Fruit fly (Drosophila melanogaster) whole organism, embryonic: Measurements from ENCODE around the gene CROT.

ENCODE experiments used
- Abd-B ChIP-seq: fragments of 200-800 bp; sonication (Bioruptor generic); optimal IDR thresholded peaks from 2 replicates; lab custom pipeline; 2018; ENCODE audit warnings: missing biosample characterization, mild to moderate bottlenecking, missing genetic modification characterization, moderate library complexity
- CG10366 ChIP-seq: fragments of 200-800 bp; sonication (Bioruptor generic); IDR thresholded peaks from 2 replicates; pipeline ENCODE4 v1.3.6; 2022; ENCODE audit warnings: missing biosample characterization, missing genetic modification characterization
- CG11398 ChIP-seq: fragments of 200-800 bp; sonication (Bioruptor generic); optimal IDR thresholded peaks from 2 replicates; lab custom pipeline; 2016; ENCODE audit warnings: missing biosample characterization, missing genetic modification characterization
- CG12104 ChIP-seq: fragments of 200-800 bp; sonication (Bioruptor generic); optimal IDR thresholded peaks from 3 replicates; lab custom pipeline; 2016; ENCODE audit warnings: missing biosample characterization, missing genetic modification characterization
- CG14014 ChIP-seq: fragments of 200-800 bp; sonication (Bioruptor generic); IDR thresholded peaks from 2 replicates; pipeline ENCODE4 v1.3.6; 2022; ENCODE audit warnings: missing biosample characterization, missing genetic modification characterization
- CG14710 ChIP-seq: fragments of 200-800 bp; sonication (Bioruptor generic); optimal IDR thresholded peaks from 3 replicates; lab custom pipeline; 2019; ENCODE audit warnings: missing biosample characterization, mild to moderate bottlenecking, missing genetic modification characterization, moderate library complexity
- CG15696 ChIP-seq: fragments of 200-800 bp; sonication (Bioruptor generic); optimal IDR thresholded peaks from 2 replicates; lab custom pipeline; 2019; ENCODE audit warnings: missing biosample characterization, mild to moderate bottlenecking, missing genetic modification characterization, moderate library complexity
- CG16813 ChIP-seq: fragments of 200-800 bp; sonication (Bioruptor generic); IDR thresholded peaks from 3 replicates; pipeline ENCODE4 v1.3.6; 2022; ENCODE audit warnings: missing biosample characterization, missing genetic modification characterization; ENCODE audit not compliant: partially characterized antibody
- CG17328 ChIP-seq: fragments of 200-800 bp; sonication (Bioruptor generic); IDR thresholded peaks from 2 replicates; pipeline ENCODE4 v1.3.6; 2022; ENCODE audit warnings: missing biosample characterization, missing genetic modification characterization
- CG18262 ChIP-seq: fragments of 200-800 bp; optimal IDR thresholded peaks from 3 replicates; lab custom pipeline; 2019; ENCODE audit warnings: missing biosample characterization, mild to moderate bottlenecking, missing genetic modification characterization, moderate library complexity
- CG18599 ChIP-seq: fragments of 200-800 bp; sonication (Bioruptor generic); optimal IDR thresholded peaks from 3 replicates; lab custom pipeline; 2017; ENCODE audit warnings: missing biosample characterization, missing genetic modification characterization, mild to moderate bottlenecking, moderate library complexity, missing genetic modification reagents
- CG2129 ChIP-seq: fragments of 200-800 bp; sonication (Bioruptor generic); IDR thresholded peaks from 2 replicates; pipeline ENCODE4 v1.3.6; 2022; ENCODE audit warnings: missing biosample characterization, missing genetic modification characterization; ENCODE audit not compliant: partially characterized antibody
- CG33557 ChIP-seq: fragments of 200-800 bp; sonication (Bioruptor generic); optimal IDR thresholded peaks from 2 replicates; lab custom pipeline; 2019; ENCODE audit warnings: missing biosample characterization, mild to moderate bottlenecking, missing genetic modification characterization, moderate library complexity
- CG3838 ChIP-seq: fragments of 200-800 bp; sonication (Bioruptor generic); optimal IDR thresholded peaks from 3 replicates; lab custom pipeline; 2016; ENCODE audit warnings: missing biosample characterization, missing genetic modification characterization
- CG9932 ChIP-seq: fragments of 200-800 bp; sonication (Bioruptor generic); IDR thresholded peaks from 2 replicates; pipeline ENCODE4 v1.3.6; 2022; ENCODE audit warnings: missing biosample characterization, missing genetic modification characterization
- CoRest ChIP-seq: fragments of 200-800 bp; sonication (Bioruptor generic); optimal IDR thresholded peaks from 3 replicates; lab custom pipeline; 2018; ENCODE audit warnings: missing biosample characterization, mild to moderate bottlenecking, missing genetic modification characterization, moderate library complexity
- Dbx ChIP-seq: fragments of 200-800 bp; sonication (Bioruptor generic); IDR thresholded peaks from 3 replicates; pipeline ENCODE4 v1.3.6; 2022; ENCODE audit warnings: missing biosample characterization, missing genetic modification characterization
- Dek ChIP-seq: fragments of 200-800 bp; sonication (Bioruptor generic); optimal IDR thresholded peaks from 3 replicates; lab custom pipeline; 2019; ENCODE audit warnings: missing biosample characterization, mild to moderate bottlenecking, missing genetic modification characterization, moderate library complexity
- E2f2 ChIP-seq: fragments of 200-800 bp; sonication (Bioruptor generic); IDR thresholded peaks from 2 replicates; pipeline ENCODE4 v1.3.6; 2022; ENCODE audit warnings: missing biosample characterization, missing genetic modification characterization
- HHEX ChIP-seq: fragments of 200-800 bp; sonication (Bioruptor generic); optimal IDR thresholded peaks from 3 replicates; lab custom pipeline; 2017; ENCODE audit warnings: missing biosample characterization, mild to moderate bottlenecking, missing genetic modification characterization, missing genetic modification reagents
- Hr3 ChIP-seq: fragments of 200-800 bp; sonication (Bioruptor generic); optimal IDR thresholded peaks from 3 replicates; lab custom pipeline; 2016; ENCODE audit warnings: missing biosample characterization, missing genetic modification characterization
- Max ChIP-seq: fragments of 200-800 bp; sonication (Bioruptor generic); optimal IDR thresholded peaks from 2 replicates; lab custom pipeline; 2016; ENCODE audit warnings: missing biosample characterization, mild to moderate bottlenecking, missing genetic modification characterization
- Myb ChIP-seq: fragments of 200-800 bp; sonication (Bioruptor generic); optimal IDR thresholded peaks from 2 replicates; lab custom pipeline; 2016; ENCODE audit warnings: missing biosample characterization, missing genetic modification characterization
- NC2β ChIP-seq: fragments of 200-800 bp; sonication (Bioruptor generic); optimal IDR thresholded peaks from 2 replicates; lab custom pipeline; 2016; ENCODE audit warnings: missing biosample characterization, missing genetic modification characterization
- Sry-β ChIP-seq: fragments of 200-800 bp; sonication (Bioruptor generic); optimal IDR thresholded peaks from 2 replicates; lab custom pipeline; 2018; ENCODE audit warnings: missing biosample characterization, mild to moderate bottlenecking, missing genetic modification characterization, moderate library complexity
- Ssrp ChIP-seq: fragments of 200-800 bp; sonication (Bioruptor generic); optimal IDR thresholded peaks from 2 replicates; lab custom pipeline; 2018; ENCODE audit warnings: missing biosample characterization, mild to moderate bottlenecking, missing genetic modification characterization, moderate library complexity
- Usf ChIP-seq: fragments of 200-800 bp; sonication (Bioruptor generic); optimal IDR thresholded peaks from 2 replicates; lab custom pipeline; 2017; ENCODE audit warnings: missing genotype, missing biosample characterization, missing genetic modification characterization
- ara ChIP-seq: fragments of 200-800 bp; sonication (Bioruptor generic); IDR thresholded peaks from 2 replicates; pipeline ENCODE4 v1.3.6; 2022; ENCODE audit warnings: missing biosample characterization, missing genetic modification characterization
- ash1 ChIP-seq: fragments of 200-800 bp; sonication (Bioruptor generic); optimal IDR thresholded peaks from 2 replicates; lab custom pipeline; 2018; ENCODE audit warnings: missing biosample characterization, mild to moderate bottlenecking, missing genetic modification characterization
- az2 ChIP-seq: fragments of 200-800 bp; sonication (Bioruptor generic); optimal IDR thresholded peaks from 3 replicates; lab custom pipeline; 2016; ENCODE audit warnings: missing biosample characterization, missing genetic modification characterization
- chif ChIP-seq, 2 experiments: fragments of 200-800 bp; sonication (Bioruptor generic); optimal IDR thresholded peaks; 3 replicates each; lab custom pipeline; 2016; ENCODE audit warnings: missing biosample characterization in 2 of 2, missing genetic modification characterization in 2 of 2
- chn ChIP-seq: fragments of 200-800 bp; sonication (Bioruptor generic); optimal IDR thresholded peaks from 2 replicates; lab custom pipeline; 2016; ENCODE audit warnings: missing biosample characterization, missing genetic modification characterization
- crc ChIP-seq: fragments of 200-800 bp; sonication (Bioruptor generic); optimal IDR thresholded peaks from 2 replicates; lab custom pipeline; 2016; ENCODE audit warnings: missing biosample characterization, missing genetic modification characterization
- disco-r ChIP-seq: fragments of 200-800 bp; sonication (Bioruptor generic); optimal IDR thresholded peaks from 2 replicates; lab custom pipeline; 2016; ENCODE audit warnings: missing biosample characterization, missing genetic modification characterization
- dpn ChIP-seq, 2 experiments: fragments of 200-800 bp; sonication (Bioruptor generic); optimal IDR thresholded peaks; 3 replicates each; lab custom pipeline; 2016; ENCODE audit warnings: missing biosample characterization in 2 of 2, missing genetic modification characterization in 2 of 2
- fd64A ChIP-seq: fragments of 200-800 bp; sonication (Bioruptor generic); optimal IDR thresholded peaks from 3 replicates; lab custom pipeline; 2018; ENCODE audit warnings: missing biosample characterization, mild to moderate bottlenecking, missing genetic modification characterization
- gfzf ChIP-seq: fragments of 200-800 bp; sonication (Bioruptor generic); optimal IDR thresholded peaks from 2 replicates; lab custom pipeline; 2016; ENCODE audit warnings: missing biosample characterization, mild to moderate bottlenecking, missing genetic modification characterization, moderate library complexity
- h ChIP-seq: fragments of >200 bp; optimal IDR thresholded peaks from 2 replicates; lab custom pipeline; 2017
- her ChIP-seq: fragments of 200-800 bp; sonication (Bioruptor generic); optimal IDR thresholded peaks from 2 replicates; lab custom pipeline; 2016; ENCODE audit warnings: missing biosample characterization, missing genetic modification characterization
- jumu ChIP-seq: fragments of 200-800 bp; sonication (Bioruptor generic); optimal IDR thresholded peaks from 3 replicates; lab custom pipeline; 2016; ENCODE audit warnings: missing biosample characterization, missing genetic modification characterization
- kay ChIP-seq: fragments of 200-800 bp; sonication (Bioruptor generic); optimal IDR thresholded peaks from 2 replicates; lab custom pipeline; 2016; ENCODE audit warnings: missing biosample characterization, missing genetic modification characterization
- onecut ChIP-seq: fragments of 200-800 bp; sonication (Bioruptor generic); IDR thresholded peaks from 2 replicates; pipeline ENCODE4 v1.3.6; 2022; ENCODE audit warnings: missing biosample characterization, missing genetic modification characterization
- pb ChIP-seq: fragments of 200-800 bp; sonication (Bioruptor generic); optimal IDR thresholded peaks from 3 replicates; lab custom pipeline; 2016; ENCODE audit warnings: missing biosample characterization, missing genetic modification characterization
- prd ChIP-seq, 3 experiments: fragments of >200 bp in 2 of 3; fragments of 200-800 bp in 1 of 3; sonication (Bioruptor generic) in 1 of 3; optimal IDR thresholded peaks in 2 of 3; IDR thresholded peaks in 1 of 3; 2 replicates in 2 of 3; 3 replicates in 1 of 3; pipeline versions ENCODE4 v1.3.6 to Lab custom; 2017 to 2022; ENCODE audit warnings: missing biosample characterization in 1 of 3, missing genetic modification characterization in 1 of 3
- scrt ChIP-seq: fragments of 200-800 bp; sonication (Bioruptor generic); optimal IDR thresholded peaks from 2 replicates; lab custom pipeline; 2018; ENCODE audit warnings: missing biosample characterization, mild to moderate bottlenecking, missing genetic modification characterization, moderate library complexity
- sd ChIP-seq: fragments of 200-800 bp; sonication (Bioruptor generic); optimal IDR thresholded peaks from 3 replicates; lab custom pipeline; 2018; ENCODE audit warnings: missing biosample characterization, mild to moderate bottlenecking, missing genetic modification characterization, moderate library complexity
- sens ChIP-seq: fragments of 200-800 bp; sonication (Bioruptor generic); peaks from one replicate; lab custom pipeline; 2016; ENCODE audit warnings: missing biosample characterization, missing genetic modification characterization
- tin ChIP-seq: fragments of 200-800 bp; sonication (Bioruptor generic); optimal IDR thresholded peaks from 3 replicates; lab custom pipeline; 2016; ENCODE audit warnings: missing biosample characterization, missing genetic modification characterization
- tx ChIP-seq: fragments of 200-800 bp; sonication (Bioruptor generic); optimal IDR thresholded peaks from 2 replicates; lab custom pipeline; 2016; ENCODE audit warnings: missing biosample characterization, missing genetic modification characterization
- zfh1 ChIP-seq: fragments of 200-800 bp; sonication (Bioruptor generic); IDR thresholded peaks from 3 replicates; pipeline ENCODE4 v1.3.6; 2022; ENCODE audit warnings: missing biosample characterization, missing genetic modification characterization

Gene CROT

dm6 chr3R:27706581-27707181 lies at the start of gene CROT, which contains the start of gene CG12877 (continued):
- TF ChIP-seq Ssrp (tag; lab: Kevin White, UChicago) (peak; percentile 84), Usf (GFP tag; lab: Kevin White, UChicago) (peak; percentile 74), CG11398 (GFP tag; lab: Kevin White, UChicago) (no peak), CoRest (tag; lab: Kevin White, UChicago) (peak; percentile 92), CG2129 (GFP tag; lab: Robert Waterston, UW) (no peak), CG33557 (GFP tag; lab: Kevin White, UChicago) (peak; percentile 61), HHEX (peak; percentile 35), sens (GFP tag; lab: Kevin White, UChicago) (peak; percentile 93), kay (GFP tag; lab: Kevin White, UChicago) (peak; percentile 89), crc (no peak), CG18599 (GFP tag; lab: Kevin White, UChicago) (peak; percentile 80), CG17328 (GFP tag; lab: Robert Waterston, UW) (peak; percentile 77), ash1 (GFP tag; lab: Kevin White, UChicago) (no peak), scrt (GFP tag; lab: Kevin White, UChicago) (peak; percentile 65), chn (GFP tag; lab: Kevin White, UChicago) (peak; percentile 67), Max (GFP tag; lab: Kevin White, UChicago) (peak; percentile 83), CG15696 (peak; percentile 83), sd (tag; lab: Kevin White, UChicago) (peak; percentile 81), CG3838 (GFP tag; lab: Kevin White, UChicago) (peak; percentile 25), fd64A (GFP tag; lab: Kevin White, UChicago) (peak; percentile 6), zfh1 (GFP tag; lab: Robert Waterston, UW) (peak; percentile 76), Abd-B (GFP tag; lab: Kevin White, UChicago) (peak; percentile 91), CG16813 (GFP tag; lab: Robert Waterston, UW) (peak; percentile 31; the same call in 1 of the 3 replicates), CG18262 (tag; lab: Kevin White, UChicago) (peak; percentile 99), dpn (GFP tag; optimal IDR thresholded peaks at IDR 0.05; lab: Kevin White, UChicago) (peak; percentile 41 to 87), pb (no peak), E2f2 (GFP tag; lab: Robert Waterston, UW) (peak; percentile 65), CG10366 (GFP tag; lab: Robert Waterston, UW) (peak; percentile 76), Dbx (peak; percentile 81), her (GFP tag; lab: Kevin White, UChicago) (no peak), Sry-β (GFP tag; lab: Kevin White, UChicago) (peak; percentile 3), Dek (tag; lab: Kevin White, UChicago) (peak; percentile 65), chif (GFP tag; optimal IDR thresholded peaks at IDR 0.05; lab: Kevin White, UChicago) (peak; percentile 16 to 51), Hr3 (GFP tag; lab: Kevin White, UChicago) (peak; percentile 89), gfzf (GFP tag; lab: Kevin White, UChicago) (no peak), az2 (GFP tag; lab: Kevin White, UChicago) (peak; percentile 84), tin (GFP tag; lab: Kevin White, UChicago) (peak; percentile 75), onecut (GFP tag; lab: Robert Waterston, UW) (peak; percentile 42), CG14710 (tag; lab: Kevin White, UChicago) (peak; percentile 86), CG14014 (GFP tag; lab: Robert Waterston, UW) (peak; percentile 73; the same call in 1 of the 2 replicates), NC2β (GFP tag; lab: Kevin White, UChicago) (peak; percentile 41), CG12104 (GFP tag; lab: Kevin White, UChicago) (peak; percentile 71), disco-r (no peak), tx (GFP tag; lab: Kevin White, UChicago) (no peak), h (lab: Kevin White, UChicago) (no peak), Myb (GFP tag; lab: Kevin White, UChicago) (peak; percentile 28), CG9932 (GFP tag; lab: Robert Waterston, UW) (peak; percentile 84), jumu (GFP tag; lab: Kevin White, UChicago) (peak; percentile 16), ara (GFP tag; lab: Robert Waterston, UW) (peak; percentile 55), prd (optimal IDR thresholded peaks at IDR 0.05; lab: Kevin White, UChicago) (no peak), prd (GFP tag; IDR thresholded peaks at IDR 0.05; lab: Robert Waterston, UW) (peak; percentile 82; the same call in 2 of the 3 replicates)
